Worm (Caenorhabditis elegans) whole organism, L3 larva: ENCODE results near the gene K01A6.6.

Source experiments
- ama-1 ChIP-seq: fragments of 150-350 bp; optimal IDR thresholded peaks from 2 replicates; lab custom pipeline; 2018
- nhr-43 ChIP-seq: sonication (generic microtip); optimal IDR thresholded peaks from 2 replicates; lab custom pipeline; 2016; ENCODE audit warnings: mild to moderate bottlenecking, missing genetic modification characterization, missing compliant biosample characterization; ENCODE audit not compliant: poor library complexity, severe bottlenecking
- snpc-4 ChIP-seq: fragments of 150-350 bp; optimal IDR thresholded peaks from 2 replicates; lab custom pipeline; 2014; ENCODE audit warnings: missing biosample characterization, missing genetic modification characterization

- TF ChIP-seq ama-1 (lab: Kevin White, UChicago): peak; percentile 47
- no peak for TF ChIP-seq nhr-43 (tag; lab: Kevin White, UChicago)
- TF ChIP-seq snpc-4: peak; percentile 60
Measured at ce11 chrIV:11692071-11692673, 43.0 kb upstream of the K01A6.6 start.
